Fruit fly (Drosophila melanogaster): Measurements from ENCODE around the gene Spec2.

- TF ChIP-seq pan (optimal IDR thresholded peaks at IDR 0.05) = no peak
- TF ChIP-seq Dll (optimal IDR thresholded peaks at IDR 0.05) = no peak
- TF ChIP-seq EcR (GFP tag; optimal IDR thresholded peaks at IDR 0.05) = no peak
- no peak for TF ChIP-seq usp (GFP tag; optimal IDR thresholded peaks at IDR 0.05)
- TF ChIP-seq CG8478 (optimal IDR thresholded peaks at IDR 0.05) = no peak
Measured at dm6 chr3R:5601044-5601523, 22.8 kb downstream of the Spec2 start, which contains the start of the genes kra and SecS.
